Fruit fly (Drosophila melanogaster) whole organism, embryonic: Measurements from ENCODE around the gene CG10341.

Experiments
- B-H1 ChIP-seq: fragments of 200-800 bp; sonication (Bioruptor generic); IDR thresholded peaks from 3 replicates; pipeline ENCODE4 v1.3.6; 2022; ENCODE audit warnings: missing biosample characterization, missing genetic modification characterization
- CG10431 ChIP-seq: fragments of 200-800 bp; sonication (Bioruptor generic); optimal IDR thresholded peaks from 3 replicates; lab custom pipeline; 2018; ENCODE audit warnings: missing biosample characterization, mild to moderate bottlenecking, missing genetic modification characterization
- CG13894 ChIP-seq: fragments of 200-800 bp; sonication (Bioruptor generic); optimal IDR thresholded peaks from 3 replicates; lab custom pipeline; 2018; ENCODE audit warnings: missing biosample characterization, mild to moderate bottlenecking, missing genetic modification characterization, moderate library complexity
- CG14965 ChIP-seq: fragments of 200-800 bp; sonication (Bioruptor generic); optimal IDR thresholded peaks from 2 replicates; lab custom pipeline; 2016; ENCODE audit warnings: missing biosample characterization, missing genetic modification characterization, borderline replicate concordance
- CG1602 ChIP-seq: fragments of 200-800 bp; sonication (Bioruptor generic); optimal IDR thresholded peaks from 3 replicates; lab custom pipeline; 2016; ENCODE audit warnings: missing biosample characterization, missing genetic modification characterization
- CG2199 ChIP-seq: fragments of 200-800 bp; sonication (Bioruptor generic); IDR thresholded peaks from 3 replicates; pipeline ENCODE4 v1.3.6; 2022; ENCODE audit warnings: missing biosample characterization, missing genetic modification characterization
- CG31388 ChIP-seq: fragments of 200-800 bp; sonication (Bioruptor generic); optimal IDR thresholded peaks from 2 replicates; lab custom pipeline; 2016; ENCODE audit warnings: missing biosample characterization, missing genetic modification characterization
- CG4360 ChIP-seq: fragments of 200-800 bp; sonication (Bioruptor generic); IDR thresholded peaks from 2 replicates; pipeline ENCODE4 v1.3.6; 2022; ENCODE audit warnings: missing biosample characterization, missing genetic modification characterization
- CG7963 ChIP-seq: fragments of 200-800 bp; sonication (Bioruptor generic); IDR thresholded peaks from 3 replicates; pipeline ENCODE4 v1.3.6; 2022; ENCODE audit warnings: missing biosample characterization, missing genetic modification characterization; ENCODE audit not compliant: partially characterized antibody
- CG8089 ChIP-seq: fragments of 200-800 bp; sonication (Bioruptor generic); optimal IDR thresholded peaks from 3 replicates; lab custom pipeline; 2016; ENCODE audit warnings: missing biosample characterization, missing genetic modification characterization
- CG8281 ChIP-seq: fragments of 200-800 bp; sonication (Bioruptor generic); optimal IDR thresholded peaks from 2 replicates; lab custom pipeline; 2018; ENCODE audit warnings: missing biosample characterization, mild to moderate bottlenecking, missing genetic modification characterization, moderate library complexity
- CG8765 ChIP-seq: fragments of 200-800 bp; sonication (Bioruptor generic); IDR thresholded peaks from 2 replicates; pipeline ENCODE4 v1.3.6; 2022; ENCODE audit warnings: missing biosample characterization, missing genetic modification characterization
- CG8924 ChIP-seq: fragments of 200-800 bp; optimal IDR thresholded peaks from 3 replicates; lab custom pipeline; 2019; ENCODE audit warnings: missing biosample characterization, mild to moderate bottlenecking, missing genetic modification characterization, moderate library complexity
- Chrac-16 ChIP-seq: fragments of 200-800 bp; sonication (Bioruptor generic); optimal IDR thresholded peaks from 3 replicates; lab custom pipeline; 2016; ENCODE audit warnings: missing biosample characterization, missing genetic modification characterization
- CrebB ChIP-seq: fragments of 200-800 bp; sonication (Bioruptor generic); optimal IDR thresholded peaks from 3 replicates; lab custom pipeline; 2018; ENCODE audit warnings: missing biosample characterization, mild to moderate bottlenecking, missing genetic modification characterization
- Deaf1 ChIP-seq: fragments of 200-800 bp; optimal IDR thresholded peaks from 3 replicates; lab custom pipeline; 2019; ENCODE audit warnings: missing biosample characterization, mild to moderate bottlenecking, missing genetic modification characterization, moderate library complexity
- Dfd ChIP-seq, 2 experiments: fragments of >200 bp; optimal IDR thresholded peaks; 2 replicates each; lab custom pipeline; 2017; ENCODE audit warnings: missing biosample characterization in 2 of 2, missing genetic modification characterization in 2 of 2
- Dip2 ChIP-seq: fragments of 200-800 bp; sonication (Bioruptor generic); IDR thresholded peaks from 2 replicates; pipeline ENCODE4 v1.3.6; 2022; ENCODE audit warnings: missing biosample characterization, missing genetic modification characterization
- Dll ChIP-seq: fragments of 200-800 bp; sonication (Bioruptor generic); IDR thresholded peaks from 4 replicates; pipeline ENCODE4 v1.3.6; 2022; ENCODE audit warnings: missing biosample characterization, missing genetic modification characterization; ENCODE audit not compliant: partially characterized antibody
- Drgx ChIP-seq: fragments of 200-800 bp; sonication (Bioruptor generic); IDR thresholded peaks from 2 replicates; pipeline ENCODE4 v1.3.6; 2022; ENCODE audit warnings: missing biosample characterization, missing genetic modification characterization
- Fer3 ChIP-seq: fragments of 200-800 bp; sonication (Bioruptor generic); optimal IDR thresholded peaks from 2 replicates; lab custom pipeline; 2018; ENCODE audit warnings: missing biosample characterization, mild to moderate bottlenecking, missing genetic modification characterization, moderate library complexity
- HHEX ChIP-seq: fragments of 200-800 bp; sonication (Bioruptor generic); optimal IDR thresholded peaks from 3 replicates; lab custom pipeline; 2017; ENCODE audit warnings: missing biosample characterization, mild to moderate bottlenecking, missing genetic modification characterization, missing genetic modification reagents
- Kr ChIP-seq: fragments of 200-800 bp; sonication (Bioruptor generic); optimal IDR thresholded peaks from 2 replicates; lab custom pipeline; 2017; ENCODE audit warnings: missing biosample characterization, mild to moderate bottlenecking, missing genetic modification characterization
- Med ChIP-seq: fragments of 200-800 bp; sonication (Bioruptor generic); peaks from one replicate; lab custom pipeline; 2016; ENCODE audit warnings: missing biosample characterization, missing genetic modification characterization, mild to moderate bottlenecking, inconsistent platforms, moderate library complexity
- NfI ChIP-seq: fragments of 200-800 bp; sonication (Bioruptor generic); optimal IDR thresholded peaks from 3 replicates; lab custom pipeline; 2018; ENCODE audit warnings: missing biosample characterization, mild to moderate bottlenecking, missing genetic modification characterization, moderate library complexity
- Ptx1 ChIP-seq: fragments of 200-800 bp; sonication (Bioruptor generic); IDR thresholded peaks from 2 replicates; pipeline ENCODE4 v1.3.6; 2022; ENCODE audit warnings: missing biosample characterization, missing genetic modification characterization
- Ravus ChIP-seq: fragments of 200-800 bp; sonication (Bioruptor generic); IDR thresholded peaks from 2 replicates; pipeline ENCODE4 v1.3.6; 2022; ENCODE audit warnings: missing biosample characterization, missing genetic modification characterization
- Rfx ChIP-seq: fragments of 200-800 bp; sonication (Bioruptor generic); IDR thresholded peaks from 2 replicates; pipeline ENCODE4 v1.3.6; 2022; ENCODE audit warnings: missing biosample characterization, missing genetic modification characterization
- Rx ChIP-seq: fragments of 200-800 bp; sonication (Bioruptor generic); IDR thresholded peaks from 2 replicates; pipeline ENCODE4 v1.3.6; 2022; ENCODE audit warnings: missing biosample characterization, missing genetic modification characterization
- TFAM ChIP-seq: fragments of 200-800 bp; sonication (Bioruptor generic); optimal IDR thresholded peaks from 2 replicates; lab custom pipeline; 2017; ENCODE audit warnings: missing biosample characterization, missing genetic modification characterization, inconsistent platforms
- aop ChIP-seq: fragments of 200-800 bp; sonication (Bioruptor generic); IDR thresholded peaks from 2 replicates; pipeline ENCODE4 v1.3.6; 2022; ENCODE audit warnings: missing biosample characterization, missing genetic modification characterization
- btn ChIP-seq: fragments of 200-800 bp; sonication (Bioruptor generic); optimal IDR thresholded peaks from 2 replicates; lab custom pipeline; 2016; ENCODE audit warnings: missing biosample characterization, missing genetic modification characterization
- cg ChIP-seq: fragments of 200-800 bp; sonication (Bioruptor generic); optimal IDR thresholded peaks from 3 replicates; lab custom pipeline; 2019; ENCODE audit warnings: missing biosample characterization, mild to moderate bottlenecking, missing genetic modification characterization, moderate library complexity
- chinmo ChIP-seq: fragments of 200-800 bp; sonication (Bioruptor generic); IDR thresholded peaks from 4 replicates; pipeline ENCODE4 v1.3.6; 2022; ENCODE audit warnings: missing biosample characterization, missing genetic modification characterization; ENCODE audit not compliant: partially characterized antibody
- chn ChIP-seq: fragments of 200-800 bp; sonication (Bioruptor generic); optimal IDR thresholded peaks from 2 replicates; lab custom pipeline; 2016; ENCODE audit warnings: missing biosample characterization, missing genetic modification characterization
- croc ChIP-seq: fragments of 200-800 bp; sonication (Bioruptor generic); conservative IDR thresholded peaks from 3 replicates; pipeline ENCODE4 v1.3.6; 2022; ENCODE audit warnings: missing biosample characterization, missing genetic modification characterization
- disco-r ChIP-seq: fragments of 200-800 bp; sonication (Bioruptor generic); optimal IDR thresholded peaks from 2 replicates; lab custom pipeline; 2016; ENCODE audit warnings: missing biosample characterization, missing genetic modification characterization
- fru ChIP-seq: fragments of >200 bp; optimal IDR thresholded peaks from 2 replicates; lab custom pipeline; 2017
- ftz-f1 ChIP-seq: fragments of 200-800 bp; sonication (Bioruptor generic); optimal IDR thresholded peaks from 2 replicates; lab custom pipeline; 2016; ENCODE audit warnings: missing biosample characterization, missing genetic modification characterization
- jing ChIP-seq: fragments of 200-800 bp; sonication (Bioruptor generic); optimal IDR thresholded peaks from 2 replicates; lab custom pipeline; 2018; ENCODE audit warnings: missing biosample characterization, mild to moderate bottlenecking, missing genetic modification characterization
- ken ChIP-seq: fragments of 200-800 bp; sonication (Bioruptor generic); IDR thresholded peaks from 3 replicates; pipeline ENCODE4 v1.3.6; 2022; ENCODE audit warnings: missing biosample characterization, missing genetic modification characterization
- lbe ChIP-seq: fragments of 200-800 bp; sonication (Bioruptor generic); optimal IDR thresholded peaks from 2 replicates; lab custom pipeline; 2016; ENCODE audit warnings: missing biosample characterization, mild to moderate bottlenecking, missing genetic modification characterization
- pan ChIP-seq, 4 experiments: fragments of >200 bp in 3 of 4; fragments of 200-800 bp in 1 of 4; sonication (Bioruptor generic) in 1 of 4; optimal IDR thresholded peaks in 3 of 4; IDR thresholded peaks in 1 of 4; 2 replicates each; pipeline versions ENCODE4 v1.3.6 to Lab custom; 2017 to 2022; ENCODE audit warnings: missing biosample characterization in 2 of 4, missing genetic modification characterization in 2 of 4, mixed read lengths in 1 of 4
- pros ChIP-seq: fragments of 200-800 bp; sonication (Bioruptor generic); optimal IDR thresholded peaks from 3 replicates; lab custom pipeline; 2019; ENCODE audit warnings: missing biosample characterization, mild to moderate bottlenecking, missing genetic modification characterization, moderate library complexity
- ro ChIP-seq: fragments of 200-800 bp; sonication (Bioruptor generic); IDR thresholded peaks from 2 replicates; pipeline ENCODE4 v1.3.6; 2022; ENCODE audit warnings: missing biosample characterization, missing genetic modification characterization
- sd ChIP-seq: fragments of 200-800 bp; sonication (Bioruptor generic); optimal IDR thresholded peaks from 3 replicates; lab custom pipeline; 2018; ENCODE audit warnings: missing biosample characterization, mild to moderate bottlenecking, missing genetic modification characterization, moderate library complexity
- unc-4 ChIP-seq: fragments of 200-800 bp; sonication (Bioruptor generic); IDR thresholded peaks from 2 replicates; pipeline ENCODE4 v1.3.6; 2022; ENCODE audit warnings: missing biosample characterization, missing genetic modification characterization; ENCODE audit not compliant: partially characterized antibody
- wdn ChIP-seq: fragments of 200-800 bp; sonication (Bioruptor generic); IDR thresholded peaks from 2 replicates; pipeline ENCODE4 v1.3.6; 2022; ENCODE audit warnings: missing biosample characterization, missing genetic modification characterization
- z ChIP-seq: fragments of 200-800 bp; sonication (Bioruptor generic); IDR thresholded peaks from 3 replicates; pipeline ENCODE4 v1.3.6; 2022; ENCODE audit warnings: missing biosample characterization, missing genetic modification characterization
- zen2 ChIP-seq: fragments of 200-800 bp; sonication (Bioruptor generic); IDR thresholded peaks from 3 replicates; pipeline ENCODE4 v1.3.6; 2022; ENCODE audit warnings: missing biosample characterization, missing genetic modification characterization; ENCODE audit not compliant: partially characterized antibody

The CG10341 gene

dm6 chr2L:18735553-18736167, 37.1 kb downstream of the CG10341 start (continued):
- TF ChIP-seq CG10431 (GFP tag; lab: Kevin White, UChicago) (no peak), CG7963 (GFP tag; lab: Robert Waterston, UW) (no peak), CG8765 (no peak), TFAM (GFP tag; lab: Kevin White, UChicago) (no peak), Rx (GFP tag; lab: Robert Waterston, UW) (no peak), CG2199 (GFP tag; lab: Robert Waterston, UW) (peak; percentile 86), Drgx (0 out of 2 replicates have a peak, but pooled peaks have one; percentile 15), sd (no peak), Ptx1 (no peak), croc (no peak), CG31388 (no peak), CG8924 (tag; lab: Kevin White, UChicago) (no peak), Fer3 (no peak), Chrac-16 (GFP tag; lab: Kevin White, UChicago) (no peak), aop (GFP tag; lab: Robert Waterston, UW) (no peak), CG1602 (GFP tag; lab: Kevin White, UChicago) (no peak), ken (no peak), lbe (GFP tag; lab: Kevin White, UChicago) (no peak), Dfd (GFP tag; optimal IDR thresholded peaks at IDR 0.05; lab: Kevin White, UChicago) (peak in 1 of 2 experiments; percentile 22), CG8281 (tag; lab: Kevin White, UChicago) (no peak), CG13894 (tag; lab: Kevin White, UChicago) (peak; percentile 91), jing (no peak), CG4360 (GFP tag; lab: Robert Waterston, UW) (peak; percentile 92), Dll (GFP tag; lab: Robert Waterston, UW) (0 out of 4 replicates have a peak, but pooled peaks have one; percentile 23), pan (optimal IDR thresholded peaks at IDR 0.05; lab: Kevin White, UChicago) (no peak), pan (GFP tag; optimal IDR thresholded peaks at IDR 0.05 in 1 of 2, IDR thresholded peaks at IDR 0.05 in 1 of 2) (no peak), Kr (GFP tag; lab: Kevin White, UChicago) (peak; percentile 59), fru (lab: Kevin White, UChicago) (no peak), CrebB (no peak), z (GFP tag; lab: Robert Waterston, UW) (peak; percentile 34; the same call in 1 of the 3 replicates), ftz-f1 (GFP tag; lab: Kevin White, UChicago) (no peak), NfI (GFP tag; lab: Kevin White, UChicago) (no peak), ro (no peak), Dip2 (GFP tag; lab: Robert Waterston, UW) (no peak), zen2 (0 out of 3 replicates have a peak, but pooled peaks have one; percentile 9), Deaf1 (peak; percentile 94), disco-r (no peak), chn (GFP tag; lab: Kevin White, UChicago) (no peak), Med (peak; percentile 33), cg (GFP tag; lab: Kevin White, UChicago) (peak; percentile 80), btn (GFP tag; lab: Kevin White, UChicago) (no peak), HHEX (no peak), wdn (no peak), Ravus (GFP tag; lab: Robert Waterston, UW) (no peak), CG14965 (GFP tag; lab: Kevin White, UChicago) (no peak), chinmo (GFP tag; lab: Robert Waterston, UW) (0 out of 4 replicates have a peak, but pooled peaks have one; percentile 43), CG8089 (GFP tag; lab: Kevin White, UChicago) (no peak), B-H1 (GFP tag; lab: Robert Waterston, UW) (no peak), Rfx (0 out of 2 replicates have a peak, but pooled peaks have one; percentile 18), pros (GFP tag; lab: Kevin White, UChicago) (no peak), unc-4 (GFP tag; lab: Robert Waterston, UW) (no peak)
